Worm (Caenorhabditis elegans) whole organism, early embryonic: Measurements from ENCODE around the gene nit-1.

ENCODE experiments used
- F13C5.2 ChIP-seq: sonication (generic microtip); optimal IDR thresholded peaks from 2 replicates; lab custom pipeline; 2017; ENCODE audit warnings: mild to moderate bottlenecking, missing genetic modification characterization, inconsistent platforms, missing compliant biosample characterization
- aly-1 ChIP-seq: sonication (generic microtip); optimal IDR thresholded peaks from 2 replicates; lab custom pipeline; 2016; ENCODE audit warnings: missing genetic modification characterization, missing compliant biosample characterization
- ama-1 ChIP-seq: fragments of 150-350 bp; optimal IDR thresholded peaks from 2 replicates; lab custom pipeline; 2014
- ceh-13 ChIP-seq: fragments of 200-800 bp; sonication (Bioruptor generic); optimal IDR thresholded peaks from 2 replicates; lab custom pipeline; 2018; ENCODE audit warnings: mild to moderate bottlenecking, missing genetic modification characterization, missing compliant biosample characterization
- ceh-36 ChIP-seq: sonication (generic microtip); optimal IDR thresholded peaks from 2 replicates; lab custom pipeline; 2016; ENCODE audit warnings: missing genetic modification characterization, inconsistent platforms, missing compliant biosample characterization
- ets-7 ChIP-seq: sonication (generic microtip); optimal IDR thresholded peaks from 2 replicates; lab custom pipeline; 2016; ENCODE audit warnings: missing genotype, missing genetic modification characterization, missing compliant biosample characterization
- flt-1 ChIP-seq: fragments of 200-800 bp; sonication (Bioruptor generic); IDR thresholded peaks from 2 replicates; pipeline ENCODE4 v1.3.6; 2022; ENCODE audit warnings: missing genetic modification characterization, missing compliant biosample characterization
- hmg-4 ChIP-seq: fragments of 200-800 bp; sonication (Bioruptor generic); optimal IDR thresholded peaks from 2 replicates; lab custom pipeline; 2018; ENCODE audit warnings: mild to moderate bottlenecking, missing genetic modification characterization, missing compliant biosample characterization
- hnd-1 ChIP-seq: sonication (generic microtip); optimal IDR thresholded peaks from 2 replicates; lab custom pipeline; 2016; ENCODE audit warnings: missing genetic modification characterization, missing compliant biosample characterization
- pes-1 ChIP-seq: fragments of 200-800 bp; sonication (Bioruptor generic); IDR thresholded peaks from 2 replicates; pipeline ENCODE4 v1.3.6; 2022; ENCODE audit warnings: missing genetic modification reagents, missing genetic modification characterization, missing compliant biosample characterization
- sea-1 ChIP-seq: fragments of 200-800 bp; sonication (Bioruptor generic); conservative IDR thresholded peaks from 2 replicates; pipeline ENCODE4 v1.3.6; 2022; ENCODE audit warnings: missing genetic modification characterization, missing compliant biosample characterization
- tbx-11 ChIP-seq: fragments of 200-800 bp; sonication (Bioruptor generic); IDR thresholded peaks from 2 replicates; pipeline ENCODE4 v1.3.6; 2022; ENCODE audit warnings: missing genetic modification characterization, missing compliant biosample characterization

DNA sequence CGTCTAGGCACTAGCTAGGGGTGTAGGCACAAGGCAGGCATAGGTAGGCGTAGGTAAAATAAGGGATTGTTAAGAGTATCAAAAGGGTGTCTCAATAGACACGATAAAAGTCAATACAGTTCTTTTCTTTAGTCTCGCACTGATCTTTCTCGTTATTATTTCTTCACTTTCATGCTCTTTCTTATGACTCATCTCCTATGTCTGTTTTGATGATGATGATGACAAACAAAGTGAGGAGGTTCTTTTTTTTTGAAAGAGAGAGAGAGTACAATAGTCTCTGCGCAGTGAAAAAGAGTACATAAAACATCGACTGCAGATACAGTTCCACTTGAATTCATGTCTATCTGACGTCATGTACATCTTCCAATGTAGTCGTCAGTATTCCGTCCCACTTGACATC is 32.1 kb upstream of the nit-1 start:
- TF ChIP-seq ama-1 (lab: Kevin White, UChicago) (no peak), pes-1 (GFP tag; lab: Robert Waterston, UW) (no peak), ceh-36 (no peak), F13C5.2 (tag; lab: Kevin White, UChicago) (no peak), tbx-11 (GFP tag; lab: Robert Waterston, UW) (no peak), hnd-1 (tag; lab: Kevin White, UChicago) (no peak), aly-1 (tag; lab: Kevin White, UChicago) (no peak), ets-7 (tag; lab: Kevin White, UChicago) (no peak), sea-1 (GFP tag; lab: Robert Waterston, UW) (no peak), ceh-13 (GFP tag; lab: Kevin White, UChicago) (no peak), flt-1 (GFP tag; lab: Robert Waterston, UW) (no peak), hmg-4 (GFP tag; lab: Kevin White, UChicago) (no peak)
